Worm (Caenorhabditis elegans) whole organism, young adult: ENCODE data around the gene kvs-3.

Experiments
- C17E4.6 ChIP-seq: fragments of 200-800 bp; sonication (Bioruptor generic); IDR thresholded peaks from 2 replicates; pipeline ENCODE4 v1.3.6; 2022; ENCODE audit warnings: missing genetic modification reagents, missing genetic modification characterization, missing compliant biosample characterization
- F49E8.2 ChIP-seq: sonication (generic microtip); optimal IDR thresholded peaks from 3 replicates; lab custom pipeline; 2017; ENCODE audit warnings: missing genetic modification characterization, mild to moderate bottlenecking, missing compliant biosample characterization, antibody characterized with exemption, moderate library complexity; ENCODE audit not compliant: insufficient read depth
- F55B11.4 ChIP-seq: sonication (generic microtip); optimal IDR thresholded peaks from 2 replicates; lab custom pipeline; 2016; ENCODE audit warnings: missing compliant biosample characterization, missing genetic modification characterization, borderline replicate concordance; ENCODE audit not compliant: insufficient read depth
- K12H6.12 ChIP-seq: fragments of 200-800 bp; sonication (Bioruptor generic); optimal IDR thresholded peaks from 2 replicates; lab custom pipeline; 2018; ENCODE audit warnings: mild to moderate bottlenecking, missing genetic modification characterization, missing compliant biosample characterization
- Y56A3A.18 ChIP-seq: fragments of 200-800 bp; sonication (Bioruptor generic); IDR thresholded peaks from 2 replicates; pipeline ENCODE4 v1.3.6; 2022; ENCODE audit warnings: missing genetic modification reagents, missing genetic modification characterization, missing compliant biosample characterization
- Y95B8A.8 ChIP-seq: fragments of 200-800 bp; sonication (Bioruptor generic); IDR thresholded peaks from 2 replicates; pipeline ENCODE4 v1.3.6; 2022; ENCODE audit warnings: missing genetic modification reagents, missing genetic modification characterization, missing compliant biosample characterization
- ZK185.1 ChIP-seq: sonication (generic microtip); optimal IDR thresholded peaks from 2 replicates; lab custom pipeline; 2016; ENCODE audit warnings: mild to moderate bottlenecking, missing genetic modification characterization, missing compliant biosample characterization; ENCODE audit not compliant: poor library complexity, severe bottlenecking
- aptf-2 ChIP-seq: fragments of 200-800 bp; sonication (Bioruptor generic); conservative IDR thresholded peaks from 2 replicates; pipeline ENCODE4 v1.3.6; 2022; ENCODE audit warnings: missing genetic modification reagents, missing genetic modification characterization, missing compliant biosample characterization
- atf-7 ChIP-seq: sonication (generic microtip); optimal IDR thresholded peaks from 2 replicates; lab custom pipeline; 2017; ENCODE audit warnings: mild to moderate bottlenecking, missing genetic modification characterization, missing compliant biosample characterization
- athp-1 ChIP-seq: sonication (generic microtip); optimal IDR thresholded peaks from 2 replicates; lab custom pipeline; 2017; ENCODE audit warnings: mild to moderate bottlenecking, missing genetic modification characterization, missing compliant biosample characterization
- cebp-2 ChIP-seq: fragments of 200-800 bp; sonication (Bioruptor generic); IDR thresholded peaks from 2 replicates; pipeline ENCODE4 v1.3.6; 2022; ENCODE audit warnings: missing genetic modification characterization, missing compliant biosample characterization
- ceh-27 ChIP-seq: fragments of 200-800 bp; sonication (Bioruptor generic); optimal IDR thresholded peaks from 2 replicates; lab custom pipeline; 2018; ENCODE audit warnings: mild to moderate bottlenecking, missing genetic modification characterization, moderate library complexity, missing compliant biosample characterization
- ceh-79 ChIP-seq: sonication (generic microtip); optimal IDR thresholded peaks from 2 replicates; lab custom pipeline; 2017; ENCODE audit warnings: mild to moderate bottlenecking, missing genetic modification characterization, missing compliant biosample characterization
- ceh-91 ChIP-seq: fragments of 200-800 bp; sonication (Bioruptor generic); IDR thresholded peaks from 2 replicates; pipeline ENCODE4 v1.3.6; 2022; ENCODE audit warnings: missing genetic modification reagents, missing genetic modification characterization, missing compliant biosample characterization
- chd-7 ChIP-seq: sonication (generic microtip); optimal IDR thresholded peaks from 2 replicates; lab custom pipeline; 2016; ENCODE audit warnings: mild to moderate bottlenecking, missing genetic modification characterization, moderate library complexity, missing compliant biosample characterization
- dpff-1 ChIP-seq: sonication (generic microtip); optimal IDR thresholded peaks from 2 replicates; lab custom pipeline; 2017; ENCODE audit warnings: mild to moderate bottlenecking, missing genetic modification characterization, missing compliant biosample characterization
- dpl-1 ChIP-seq: fragments of 150-350 bp; optimal IDR thresholded peaks from 2 replicates; lab custom pipeline; 2014; ENCODE audit warnings: missing biosample characterization, missing genetic modification reagents, missing genetic modification characterization
- efl-1 ChIP-seq: fragments of 150-350 bp; optimal IDR thresholded peaks from 2 replicates; lab custom pipeline; 2014; ENCODE audit warnings: missing biosample characterization, missing genetic modification reagents, missing genetic modification characterization
- egl-44 ChIP-seq: fragments of 200-800 bp; sonication (Bioruptor generic); IDR thresholded peaks from 2 replicates; pipeline ENCODE4 v1.3.6; 2022; ENCODE audit warnings: missing genetic modification reagents, missing genetic modification characterization, missing compliant biosample characterization
- egrh-3 ChIP-seq: fragments of 200-800 bp; sonication (Bioruptor generic); IDR thresholded peaks from 2 replicates; pipeline ENCODE4 v1.3.6; 2022; ENCODE audit warnings: missing genetic modification reagents, missing genetic modification characterization, missing compliant biosample characterization
- hlh-12 ChIP-seq: sonication (generic microtip); optimal IDR thresholded peaks from 2 replicates; lab custom pipeline; 2016; ENCODE audit warnings: missing genetic modification characterization, missing compliant biosample characterization
- hlh-26 ChIP-seq: fragments of 200-800 bp; sonication (Bioruptor generic); conservative IDR thresholded peaks from 2 replicates; pipeline ENCODE4 v1.3.6; 2022; ENCODE audit warnings: missing genetic modification reagents, missing genetic modification characterization, missing compliant biosample characterization
- hmg-1.2 ChIP-seq: fragments of 200-800 bp; sonication (Bioruptor generic); IDR thresholded peaks from 2 replicates; pipeline ENCODE4 v1.3.6; 2022; ENCODE audit warnings: missing genetic modification reagents, missing genetic modification characterization, missing compliant biosample characterization
- hrde-1 ChIP-seq: sonication (generic microtip); optimal IDR thresholded peaks from 2 replicates; lab custom pipeline; 2016; ENCODE audit warnings: missing genetic modification characterization, mild to moderate bottlenecking, missing compliant biosample characterization, moderate library complexity, missing genotype, missing genetic modification reagents, borderline replicate concordance
- lin-26 ChIP-seq: fragments of 200-800 bp; sonication (Bioruptor generic); IDR thresholded peaks from 2 replicates; pipeline ENCODE4 v1.3.6; 2022; ENCODE audit warnings: missing genetic modification reagents, missing genetic modification characterization, missing compliant biosample characterization
- lin-40 ChIP-seq: sonication (generic microtip); optimal IDR thresholded peaks from 2 replicates; lab custom pipeline; 2016; ENCODE audit warnings: missing genetic modification characterization, mild to moderate bottlenecking, missing compliant biosample characterization, missing genotype, missing genetic modification reagents
- lsl-1 ChIP-seq: fragments of 200-800 bp; sonication (Bioruptor generic); optimal IDR thresholded peaks from 2 replicates; lab custom pipeline; 2018; ENCODE audit warnings: mild to moderate bottlenecking, missing genetic modification characterization, moderate library complexity, missing compliant biosample characterization
- lsy-27 ChIP-seq: sonication (generic microtip); optimal IDR thresholded peaks from 2 replicates; lab custom pipeline; 2017; ENCODE audit warnings: missing genetic modification characterization, mild to moderate bottlenecking, missing compliant biosample characterization, antibody characterized with exemption, missing genotype, borderline replicate concordance; ENCODE audit not compliant: insufficient read depth
- mel-28 ChIP-seq: sonication (generic microtip); optimal IDR thresholded peaks from 2 replicates; lab custom pipeline; 2016; ENCODE audit warnings: borderline replicate concordance, mild to moderate bottlenecking, missing genetic modification characterization, missing compliant biosample characterization
- nfya-1 ChIP-seq: sonication (generic microtip); optimal IDR thresholded peaks from 2 replicates; lab custom pipeline; 2017; ENCODE audit warnings: antibody characterized with exemption, missing compliant biosample characterization, missing genetic modification characterization, borderline replicate concordance; ENCODE audit not compliant: insufficient read depth
- nfyb-1 ChIP-seq: fragments of 200-800 bp; sonication (Bioruptor generic); IDR thresholded peaks from 2 replicates; pipeline ENCODE4 v1.3.6; 2022; ENCODE audit warnings: missing genetic modification reagents, missing genetic modification characterization, missing compliant biosample characterization
- nhr-27 ChIP-seq: fragments of 200-800 bp; sonication (Bioruptor generic); optimal IDR thresholded peaks from 2 replicates; lab custom pipeline; 2018; ENCODE audit warnings: mild to moderate bottlenecking, missing genetic modification characterization, moderate library complexity, missing compliant biosample characterization
- nhr-80 ChIP-seq: sonication (generic microtip); optimal IDR thresholded peaks from 2 replicates; lab custom pipeline; 2016; ENCODE audit warnings: missing genetic modification characterization, missing compliant biosample characterization
- rcor-1 ChIP-seq: fragments of 200-800 bp; sonication (Bioruptor generic); IDR thresholded peaks from 2 replicates; pipeline ENCODE4 v1.3.6; 2022; ENCODE audit warnings: missing genetic modification reagents, missing genetic modification characterization, missing compliant biosample characterization
- rec-8 ChIP-seq, 2 experiments: sonication (generic microtip); optimal IDR thresholded peaks; 2 replicates each; lab custom pipeline; 2016; ENCODE audit warnings: mild to moderate bottlenecking in 2 of 2, missing genetic modification characterization in 2 of 2, missing genetic modification reagents in 2 of 2, missing genotype in 2 of 2, missing biosample characterization in 1 of 2, missing compliant biosample characterization in 1 of 2, moderate library complexity in 1 of 2
- repo-1 ChIP-seq: sonication (generic microtip); optimal IDR thresholded peaks from 2 replicates; lab custom pipeline; 2017; ENCODE audit warnings: mild to moderate bottlenecking, missing genetic modification characterization, missing compliant biosample characterization
- sdz-38 ChIP-seq: sonication (generic microtip); optimal IDR thresholded peaks from 2 replicates; lab custom pipeline; 2016; ENCODE audit warnings: missing genotype, missing genetic modification characterization, missing compliant biosample characterization
- snpc-3.4 ChIP-seq: sonication (generic microtip); optimal IDR thresholded peaks from 2 replicates; lab custom pipeline; 2017; ENCODE audit warnings: missing genetic modification characterization, mild to moderate bottlenecking, missing compliant biosample characterization, antibody characterized with exemption, moderate library complexity, missing genotype, missing genetic modification reagents
- snpc-4 ChIP-seq, 5 experiments: fragments of 150-350 bp in 1 of 5; sonication (generic microtip) in 4 of 5; optimal IDR thresholded peaks; 2 replicates each; lab custom pipeline; 2014 to 2018; ENCODE audit warnings: missing genetic modification characterization in 5 of 5, missing biosample characterization in 3 of 5, antibody characterized with exemption in 2 of 5, mild to moderate bottlenecking in 2 of 5, missing compliant biosample characterization in 2 of 5, missing genotype in 2 of 5, moderate library complexity in 2 of 5, missing genetic modification reagents in 1 of 5
- somi-1 ChIP-seq: fragments of 200-800 bp; sonication (Bioruptor generic); optimal IDR thresholded peaks from 2 replicates; lab custom pipeline; 2018; ENCODE audit warnings: mild to moderate bottlenecking, missing genetic modification characterization, missing compliant biosample characterization
- tbp1 ChIP-seq: fragments of 200-800 bp; sonication (Bioruptor generic); optimal IDR thresholded peaks from 2 replicates; lab custom pipeline; 2018; ENCODE audit warnings: mild to moderate bottlenecking, missing genetic modification characterization, missing compliant biosample characterization
- ztf-26 ChIP-seq: sonication (generic microtip); optimal IDR thresholded peaks from 2 replicates; lab custom pipeline; 2017; ENCODE audit warnings: missing genetic modification characterization, missing compliant biosample characterization
- ztf-6 ChIP-seq: fragments of 200-800 bp; sonication (Bioruptor generic); IDR thresholded peaks from 2 replicates; pipeline ENCODE4 v1.3.6; 2022; ENCODE audit warnings: missing genetic modification reagents, missing genetic modification characterization, missing compliant biosample characterization

Gene kvs-3

ce11 chrV:9271835-9272234 lies 46.3 kb upstream of the kvs-3 start:
- TF ChIP-seq repo-1 (no peak), hrde-1 (no peak), lsl-1 (GFP tag; lab: Kevin White, UChicago) (no peak), ceh-79 (no peak), sdz-38 (tag; lab: Kevin White, UChicago) (no peak), dpl-1 (no peak), efl-1 (GFP tag; lab: Kevin White, UChicago) (no peak), tbp1 (GFP tag; lab: Kevin White, UChicago) (no peak), cebp-2 (GFP tag; lab: Robert Waterston, UW) (no peak), hlh-26 (GFP tag; lab: Robert Waterston, UW) (no peak), lsy-27 (tag; lab: Kevin White, UChicago) (no peak), nhr-80 (no peak), ceh-91 (GFP tag; lab: Robert Waterston, UW) (no peak), dpff-1 (tag; lab: Kevin White, UChicago) (no peak), atf-7 (tag; lab: Kevin White, UChicago) (no peak), ztf-26 (no peak), Y56A3A.18 (GFP tag; lab: Robert Waterston, UW) (no peak), nfya-1 (tag; lab: Kevin White, UChicago) (no peak), rcor-1 (GFP tag; lab: Robert Waterston, UW) (no peak)

ce11 chrV:9272624-9273023 lies 45.5 kb upstream of the kvs-3 start:
- no peak for TF ChIP-seq lsl-1 (GFP tag; lab: Kevin White, UChicago)
- no peak for TF ChIP-seq ceh-79
- TF ChIP-seq nfyb-1 (GFP tag; lab: Robert Waterston, UW), result no peak

ce11 chrV:9273587-9273986 lies 44.5 kb upstream of the kvs-3 start:
- TF ChIP-seq nhr-27, result no peak
- no peak for TF ChIP-seq C17E4.6
- peak; percentile 42 for TF ChIP-seq chd-7 (tag; lab: Kevin White, UChicago)
- TF ChIP-seq cebp-2 (GFP tag; lab: Robert Waterston, UW), result no peak
- no peak for TF ChIP-seq mel-28 (tag; lab: Kevin White, UChicago)
- no peak for TF ChIP-seq ztf-6
- TF ChIP-seq egl-44 (GFP tag; lab: Robert Waterston, UW), result no peak
- TF ChIP-seq rec-8 (tag; optimal IDR thresholded peaks at IDR 0.05; lab: Kevin White, UChicago), result no peak
- no peak for TF ChIP-seq F49E8.2 (tag; lab: Kevin White, UChicago)
- peak; percentile 51 for TF ChIP-seq K12H6.12 (tag; lab: Kevin White, UChicago)
- no peak for TF ChIP-seq snpc-3.4 (tag; lab: Kevin White, UChicago)
- TF ChIP-seq atf-7 (tag; lab: Kevin White, UChicago), result peak; percentile 9
- TF ChIP-seq ceh-27 (GFP tag; lab: Kevin White, UChicago), result peak; percentile 81
- peak; percentile 5 for TF ChIP-seq snpc-4 (GFP tag; optimal IDR thresholded peaks at IDR 0.05; lab: Kevin White, UChicago)
- TF ChIP-seq snpc-4 (tag; optimal IDR thresholded peaks at IDR 0.05; lab: Kevin White, UChicago), result no peak
- no peak for TF ChIP-seq athp-1
- TF ChIP-seq lin-26 (GFP tag; lab: Robert Waterston, UW), result no peak
- TF ChIP-seq F55B11.4 (tag; lab: Kevin White, UChicago), result no peak
- TF ChIP-seq nfyb-1 (GFP tag; lab: Robert Waterston, UW), result 0 out of 2 replicates have a peak, but pooled peaks have one; percentile 59
- no peak for TF ChIP-seq Y95B8A.8 (GFP tag; lab: Robert Waterston, UW)
- no peak for TF ChIP-seq hlh-12 (tag; lab: Kevin White, UChicago)
- TF ChIP-seq ceh-79, result no peak
- TF ChIP-seq ZK185.1 (tag; lab: Kevin White, UChicago), result peak; percentile 12
- TF ChIP-seq lin-40 (tag; lab: Kevin White, UChicago), result peak; percentile 68
- peak; percentile 62 for TF ChIP-seq somi-1 (GFP tag; lab: Kevin White, UChicago)
- TF ChIP-seq egrh-3, result 0 out of 2 replicates have a peak, but pooled peaks have one; percentile 22
- no peak for TF ChIP-seq nhr-80
- TF ChIP-seq hmg-1.2 (GFP tag; lab: Robert Waterston, UW), result peak; percentile 66; the same call in 1 of the 2 replicates
- TF ChIP-seq aptf-2 (GFP tag; lab: Robert Waterston, UW), result no peak
